Fruit fly (Drosophila melanogaster) whole organism, wandering third instar larva: Measurements from ENCODE around the gene Ndae1.

ENCODE experiments used
- OdsH ChIP-seq: fragments of 200-800 bp; sonication (Bioruptor generic); optimal IDR thresholded peaks from 2 replicates; lab custom pipeline; 2016; ENCODE audit warnings: missing biosample characterization, mild to moderate bottlenecking, missing genetic modification characterization
- Rel ChIP-seq, 2 experiments: fragments of 200-800 bp; sonication (Bioruptor generic) in 1 of 2; optimal IDR thresholded peaks; 2 replicates in 1 of 2; 3 replicates in 1 of 2; lab custom pipeline; 2016 to 2019; ENCODE audit warnings: mild to moderate bottlenecking in 2 of 2, missing biosample characterization in 2 of 2, missing genetic modification characterization in 2 of 2, moderate library complexity in 1 of 2
- brk ChIP-seq: fragments of 200-800 bp; sonication (Bioruptor generic); optimal IDR thresholded peaks from 2 replicates; lab custom pipeline; 2016; ENCODE audit warnings: missing biosample characterization, mild to moderate bottlenecking, missing genetic modification characterization
- sage ChIP-seq: fragments of 200-800 bp; sonication (Bioruptor generic); optimal IDR thresholded peaks from 2 replicates; lab custom pipeline; 2016; ENCODE audit warnings: missing biosample characterization, mild to moderate bottlenecking, missing genetic modification characterization
- tai ChIP-seq: sonication (Bioruptor generic); optimal IDR thresholded peaks from 2 replicates; lab custom pipeline; 2016; ENCODE audit warnings: missing biosample characterization, missing genetic modification characterization

DNA sequence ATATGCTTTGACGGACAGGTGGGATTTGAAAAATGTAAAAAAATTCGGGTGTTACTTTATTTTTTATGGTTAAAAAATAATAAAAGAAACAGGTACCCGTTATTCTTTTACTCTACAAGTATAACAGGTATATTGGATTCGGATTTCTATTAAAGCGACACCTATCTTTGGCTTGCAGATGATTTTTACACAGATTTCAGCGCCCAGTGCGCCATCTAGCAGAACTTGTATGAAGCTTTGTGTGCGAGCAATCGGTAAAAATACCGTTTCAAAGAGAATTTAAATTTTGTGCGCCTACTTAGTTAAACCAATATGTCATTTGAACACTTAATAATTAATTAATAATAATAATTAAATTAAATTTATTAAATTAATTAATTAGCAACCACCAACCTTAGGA, 9.0 kb upstream of the Ndae1 start:
- no peak for TF ChIP-seq sage
- peak; percentile 47 for TF ChIP-seq tai (GFP tag; lab: Kevin White, UChicago)
- TF ChIP-seq OdsH (GFP tag; lab: Kevin White, UChicago), result peak; percentile 45
- TF ChIP-seq brk (GFP tag; lab: Kevin White, UChicago), result no peak
- TF ChIP-seq Rel (GFP tag; optimal IDR thresholded peaks at IDR 0.05; lab: Kevin White, UChicago), result no peak
- no peak for TF ChIP-seq Rel (tag; optimal IDR thresholded peaks at IDR 0.05; lab: Kevin White, UChicago)
